Worm (Caenorhabditis elegans) whole organism, early embryonic: ENCODE data around the gene M03A1.3.
A peak's percentile ranks its signal among the peaks of the same experiment; 100 is the strongest.

Experiments used
- B0310.2 ChIP-seq: sonication (generic microtip); optimal IDR thresholded peaks from 2 replicates; lab custom pipeline; 2016; ENCODE audit warnings: mild to moderate bottlenecking, missing genetic modification characterization, missing compliant biosample characterization
- F13C5.2 ChIP-seq: sonication (generic microtip); optimal IDR thresholded peaks from 2 replicates; lab custom pipeline; 2017; ENCODE audit warnings: mild to moderate bottlenecking, missing genetic modification characterization, inconsistent platforms, missing compliant biosample characterization
- aly-1 ChIP-seq: sonication (generic microtip); optimal IDR thresholded peaks from 2 replicates; lab custom pipeline; 2016; ENCODE audit warnings: missing genetic modification characterization, missing compliant biosample characterization
- ama-1 ChIP-seq: fragments of 150-350 bp; optimal IDR thresholded peaks from 2 replicates; lab custom pipeline; 2014
- ceh-13 ChIP-seq: fragments of 200-800 bp; sonication (Bioruptor generic); optimal IDR thresholded peaks from 2 replicates; lab custom pipeline; 2018; ENCODE audit warnings: mild to moderate bottlenecking, missing genetic modification characterization, missing compliant biosample characterization
- ceh-36 ChIP-seq: sonication (generic microtip); optimal IDR thresholded peaks from 2 replicates; lab custom pipeline; 2016; ENCODE audit warnings: missing genetic modification characterization, inconsistent platforms, missing compliant biosample characterization
- ets-7 ChIP-seq: sonication (generic microtip); optimal IDR thresholded peaks from 2 replicates; lab custom pipeline; 2016; ENCODE audit warnings: missing genotype, missing genetic modification characterization, missing compliant biosample characterization
- flt-1 ChIP-seq: fragments of 200-800 bp; sonication (Bioruptor generic); IDR thresholded peaks from 2 replicates; pipeline ENCODE4 v1.3.6; 2022; ENCODE audit warnings: missing genetic modification characterization, missing compliant biosample characterization
- hmbx-1 ChIP-seq: sonication (generic microtip); optimal IDR thresholded peaks from 2 replicates; lab custom pipeline; 2016; ENCODE audit warnings: mild to moderate bottlenecking, missing genetic modification characterization, missing compliant biosample characterization
- hmg-4 ChIP-seq: fragments of 200-800 bp; sonication (Bioruptor generic); optimal IDR thresholded peaks from 2 replicates; lab custom pipeline; 2018; ENCODE audit warnings: mild to moderate bottlenecking, missing genetic modification characterization, missing compliant biosample characterization
- hnd-1 ChIP-seq: sonication (generic microtip); optimal IDR thresholded peaks from 2 replicates; lab custom pipeline; 2016; ENCODE audit warnings: missing genetic modification characterization, missing compliant biosample characterization
- pes-1 ChIP-seq: fragments of 200-800 bp; sonication (Bioruptor generic); IDR thresholded peaks from 2 replicates; pipeline ENCODE4 v1.3.6; 2022; ENCODE audit warnings: missing genetic modification reagents, missing genetic modification characterization, missing compliant biosample characterization
- scrt-1 ChIP-seq: fragments of 200-800 bp; sonication (Bioruptor generic); IDR thresholded peaks from 2 replicates; pipeline ENCODE4 v1.3.6; 2022; ENCODE audit warnings: missing genetic modification characterization, missing compliant biosample characterization
- sea-1 ChIP-seq: fragments of 200-800 bp; sonication (Bioruptor generic); conservative IDR thresholded peaks from 2 replicates; pipeline ENCODE4 v1.3.6; 2022; ENCODE audit warnings: missing genetic modification characterization, missing compliant biosample characterization
- tbx-11 ChIP-seq: fragments of 200-800 bp; sonication (Bioruptor generic); IDR thresholded peaks from 2 replicates; pipeline ENCODE4 v1.3.6; 2022; ENCODE audit warnings: missing genetic modification characterization, missing compliant biosample characterization
- tbx-37 ChIP-seq: fragments of 200-800 bp; sonication (Bioruptor generic); conservative IDR thresholded peaks from 2 replicates; pipeline ENCODE4 v1.3.6; 2022; ENCODE audit warnings: missing genetic modification reagents, missing genetic modification characterization, missing compliant biosample characterization
- tra-4 ChIP-seq: sonication (generic microtip); optimal IDR thresholded peaks from 2 replicates; lab custom pipeline; 2017; ENCODE audit warnings: missing genetic modification characterization, missing compliant biosample characterization

Gene M03A1.3

ce11 chrII:4557487-4557886 lies at the start of gene M03A1.3:
M03A1.3 (plus strand) TSS chrII:4557787.
- TF ChIP-seq scrt-1 (GFP tag; lab: Robert Waterston, UW) (no peak), sea-1 (GFP tag; lab: Robert Waterston, UW) (no peak), ceh-36 (no peak), ets-7 (tag; lab: Kevin White, UChicago) (no peak), F13C5.2 (tag; lab: Kevin White, UChicago) (no peak), hnd-1 (tag; lab: Kevin White, UChicago) (no peak)

ce11 chrII:4510684-4511083 lies 46.9 kb upstream of the M03A1.3 start:
- TF ChIP-seq tra-4 (tag; lab: Kevin White, UChicago) (no peak), hnd-1 (tag; lab: Kevin White, UChicago) (no peak), flt-1 (GFP tag; lab: Robert Waterston, UW) (no peak), B0310.2 (tag; lab: Kevin White, UChicago) (no peak), tbx-11 (GFP tag; lab: Robert Waterston, UW) (no peak), pes-1 (no peak), scrt-1 (GFP tag; lab: Robert Waterston, UW) (no peak), hmg-4 (GFP tag; lab: Kevin White, UChicago) (no peak), F13C5.2 (tag; lab: Kevin White, UChicago) (no peak), ceh-36 (no peak)

- TF ChIP-seq B0310.2 (tag; lab: Kevin White, UChicago) (no peak), aly-1 (tag; lab: Kevin White, UChicago) (no peak), ets-7 (tag; lab: Kevin White, UChicago) (no peak), sea-1 (GFP tag; lab: Robert Waterston, UW) (no peak)
Measured at ce11 chrII:4511911-4512310, 45.7 kb upstream of the M03A1.3 start, which contains the start of gene cyp-23A1. cyp-23A1 (plus strand) TSS chrII:4512211.

- 0 out of 2 replicates have a peak, but pooled peaks have one; percentile 38 for TF ChIP-seq tbx-11 (GFP tag; lab: Robert Waterston, UW)
- TF ChIP-seq sea-1 (GFP tag; lab: Robert Waterston, UW): no peak
Measured at ce11 chrII:4516291-4516690, 41.3 kb upstream of the M03A1.3 start.

ce11 chrII:4517254-4517653 lies 40.3 kb upstream of the M03A1.3 start:
- TF ChIP-seq tbx-11 (GFP tag; lab: Robert Waterston, UW) (no peak), tbx-37 (GFP tag; lab: Robert Waterston, UW) (no peak), hmg-4 (GFP tag; lab: Kevin White, UChicago) (peak; percentile 40), hmbx-1 (tag; lab: Kevin White, UChicago) (no peak), ets-7 (tag; lab: Kevin White, UChicago) (no peak)

- TF ChIP-seq F13C5.2 (tag; lab: Kevin White, UChicago): no peak
- no peak for TF ChIP-seq B0310.2 (tag; lab: Kevin White, UChicago)
- peak; percentile 33; the same call in 1 of the 2 replicates for TF ChIP-seq flt-1 (GFP tag; lab: Robert Waterston, UW)
Measured at ce11 chrII:4518300-4518907, 39.2 kb upstream of the M03A1.3 start, which contains the start of gene hlh-1. hlh-1 (plus strand) TSS chrII:4518574.

ce11 chrII:4519976-4520594 lies 37.5 kb upstream of the M03A1.3 start:
- no peak for TF ChIP-seq hmg-4 (GFP tag; lab: Kevin White, UChicago)
- TF ChIP-seq tbx-11 (GFP tag; lab: Robert Waterston, UW): no peak
- TF ChIP-seq hnd-1 (tag; lab: Kevin White, UChicago): no peak

ce11 chrII:4523122-4523672 lies 34.4 kb upstream of the M03A1.3 start, which contains the start of the genes B0304.4 and B0304.2:
B0304.4 (minus strand) TSS chrII:4523222.
B0304.2 (plus strand) TSS chrII:4523622.
- TF ChIP-seq ama-1 (lab: Kevin White, UChicago) (no peak), tbx-37 (GFP tag; lab: Robert Waterston, UW) (no peak), ceh-13 (no peak), sea-1 (GFP tag; lab: Robert Waterston, UW) (no peak), hmg-4 (GFP tag; lab: Kevin White, UChicago) (no peak), scrt-1 (GFP tag; lab: Robert Waterston, UW) (no peak), ets-7 (tag; lab: Kevin White, UChicago) (no peak), tra-4 (tag; lab: Kevin White, UChicago) (no peak), ceh-36 (no peak), flt-1 (GFP tag; lab: Robert Waterston, UW) (no peak), B0310.2 (tag; lab: Kevin White, UChicago) (no peak), F13C5.2 (tag; lab: Kevin White, UChicago) (no peak), tbx-11 (GFP tag; lab: Robert Waterston, UW) (no peak), pes-1 (no peak), hmbx-1 (tag; lab: Kevin White, UChicago) (no peak), aly-1 (tag; lab: Kevin White, UChicago) (no peak)
